Fruit fly (Drosophila melanogaster): ENCODE measurements around the gene CG18249.

The CG18249 gene

dm6 chr3R:8171489-8172161 is 48.3 kb upstream of the CG18249 start (continued):
- TF ChIP-seq CG11560 (tag; IDR thresholded peaks at IDR 0.05) = no peak
- no peak for TF ChIP-seq Myb (GFP tag; optimal IDR thresholded peaks at IDR 0.05)
- TF ChIP-seq Dp (GFP tag; optimal IDR thresholded peaks at IDR 0.05) = no peak
- TF ChIP-seq Lim3 (GFP tag; IDR thresholded peaks at IDR 0.05) = no peak
- no peak for TF ChIP-seq CG7928 (GFP tag; optimal IDR thresholded peaks at IDR 0.05)
- TF ChIP-seq sqz (GFP tag; optimal IDR thresholded peaks at IDR 0.05) = no peak
- TF ChIP-seq Rx (GFP tag; IDR thresholded peaks at IDR 0.05) = peak; percentile 40; the same call in 1 of the 2 replicates
- TF ChIP-seq D19B (GFP tag; optimal IDR thresholded peaks at IDR 0.05) = no peak
- no peak for TF ChIP-seq B-H2 (GFP tag; optimal IDR thresholded peaks at IDR 0.05)
- peak; percentile 40 for TF ChIP-seq nmo (GFP tag; optimal IDR thresholded peaks at IDR 0.05)
- no peak for TF ChIP-seq CG9932 (GFP tag; IDR thresholded peaks at IDR 0.05)
- TF ChIP-seq btn (GFP tag; optimal IDR thresholded peaks at IDR 0.05) = no peak
- peak; percentile 30; the same call in 2 of the 3 replicates for TF ChIP-seq B-H1 (GFP tag; IDR thresholded peaks at IDR 0.05)
- TF ChIP-seq CG11504 (tag; optimal IDR thresholded peaks at IDR 0.05) = peak; percentile 74
- peak; percentile 45 for TF ChIP-seq Abd-B (GFP tag; optimal IDR thresholded peaks at IDR 0.05)
- no peak for TF ChIP-seq Kr (GFP tag; optimal IDR thresholded peaks at IDR 0.05)
- peak; percentile 14 for TF ChIP-seq ems (GFP tag; optimal IDR thresholded peaks at IDR 0.05)
- TF ChIP-seq CoRest (tag; optimal IDR thresholded peaks at IDR 0.05) = peak; percentile 30
- TF ChIP-seq CG12299 (tag; optimal IDR thresholded peaks at IDR 0.05) = no peak
- no peak for TF ChIP-seq NK7.1 (GFP tag; optimal IDR thresholded peaks at IDR 0.05)
- no peak for TF ChIP-seq CG30431 (GFP tag; optimal IDR thresholded peaks at IDR 0.05)
- no peak for TF ChIP-seq CG1647 (GFP tag; optimal IDR thresholded peaks at IDR 0.05)
- TF ChIP-seq MTF-1 (GFP tag; optimal IDR thresholded peaks at IDR 0.05; ENCODE audit: borderline replicate concordance) = no peak
- TF ChIP-seq CG4617 (GFP tag; optimal IDR thresholded peaks at IDR 0.05; ENCODE audit: borderline replicate concordance) = no peak
- TF ChIP-seq BEAF-32 (GFP tag; optimal IDR thresholded peaks at IDR 0.05) = no peak
- no peak for TF ChIP-seq CG2199 (GFP tag; IDR thresholded peaks at IDR 0.05)
- TF ChIP-seq CG4707 (GFP tag; optimal IDR thresholded peaks at IDR 0.05) = no peak
- TF ChIP-seq bigmax (GFP tag; optimal IDR thresholded peaks at IDR 0.05) = no peak
- no peak for TF ChIP-seq fd102C (GFP tag; optimal IDR thresholded peaks at IDR 0.05)
- TF ChIP-seq CTCF (GFP tag; optimal IDR thresholded peaks at IDR 0.05) = no peak
- TF ChIP-seq nerfin-2 (GFP tag; IDR thresholded peaks at IDR 0.05; ENCODE audit: partially characterized antibody) = no peak
- TF ChIP-seq CG13296 (GFP tag; optimal IDR thresholded peaks at IDR 0.05) = no peak
- TF ChIP-seq sens-2 (GFP tag; IDR thresholded peaks at IDR 0.05) = 0 out of 2 replicates have a peak, but pooled peaks have one; percentile 13
- no peak for TF ChIP-seq trh (GFP tag; optimal IDR thresholded peaks at IDR 0.05)
- TF ChIP-seq Elba2 (GFP tag; optimal IDR thresholded peaks at IDR 0.05) = no peak
- peak; percentile 56 for TF ChIP-seq ttk (GFP tag; IDR thresholded peaks at IDR 0.05)
- TF ChIP-seq tup (GFP tag; optimal IDR thresholded peaks at IDR 0.05) = no peak
- no peak for TF ChIP-seq CG14965 (GFP tag; optimal IDR thresholded peaks at IDR 0.05; ENCODE audit: borderline replicate concordance)
- no peak for TF ChIP-seq Hr39 (optimal IDR thresholded peaks at IDR 0.05)
- TF ChIP-seq dm (GFP tag; optimal IDR thresholded peaks at IDR 0.05) = no peak
- TF ChIP-seq Tbp (GFP tag; optimal IDR thresholded peaks at IDR 0.05) = no peak
- 0 out of 2 replicates have a peak, but pooled peaks have one; percentile 23 for TF ChIP-seq ranshi (GFP tag; IDR thresholded peaks at IDR 0.05)
- no peak for TF ChIP-seq CG1233 (GFP tag; optimal IDR thresholded peaks at IDR 0.05)
- no peak; the same call in 1 of the 2 replicates for TF ChIP-seq onecut (GFP tag; IDR thresholded peaks at IDR 0.05)
- no peak for TF ChIP-seq TFAM (GFP tag; optimal IDR thresholded peaks at IDR 0.05)
- peak; percentile 42; the same call in 1 of the 2 replicates for TF ChIP-seq sisA (GFP tag; IDR thresholded peaks at IDR 0.05)
- TF ChIP-seq CG17829 (tag; optimal IDR thresholded peaks at IDR 0.05) = peak; percentile 37
- TF ChIP-seq Bteb2 (GFP tag; optimal IDR thresholded peaks at IDR 0.05) = no peak
- TF ChIP-seq jumu (GFP tag; optimal IDR thresholded peaks at IDR 0.05) = peak; percentile 50
- TF ChIP-seq C15 (GFP tag; IDR thresholded peaks at IDR 0.05) = no peak
- TF ChIP-seq Drgx (GFP tag; IDR thresholded peaks at IDR 0.05) = peak; percentile 62
